Worm (Caenorhabditis elegans) whole organism, young adult: ENCODE measurements around the gene tcer-1.
"Not testable (repeated sequence)": the region's sequence is repeated elsewhere in the genome, so short reads cannot be mapped to it uniquely, and the experiment has no call there.

Experiments
- B0336.3 ChIP-seq: fragments of 200-800 bp; sonication (Bioruptor generic); IDR thresholded peaks from 2 replicates; pipeline ENCODE4 v1.3.6; 2022; ENCODE audit warnings: missing genetic modification characterization, missing compliant biosample characterization
- C06A6.2 ChIP-seq: fragments of 200-800 bp; sonication (Bioruptor generic); conservative IDR thresholded peaks from 2 replicates; pipeline ENCODE4 v1.3.6; 2022; ENCODE audit warnings: missing genetic modification characterization, missing compliant biosample characterization
- F22D6.2 ChIP-seq: sonication (generic microtip); optimal IDR thresholded peaks from 2 replicates; lab custom pipeline; 2016; ENCODE audit warnings: mild to moderate bottlenecking, missing genetic modification characterization, missing compliant biosample characterization
- F33H1.4 ChIP-seq: fragments of 200-800 bp; sonication (Bioruptor generic); IDR thresholded peaks from 2 replicates; pipeline ENCODE4 v1.3.6; 2022; ENCODE audit warnings: missing genetic modification reagents, missing genetic modification characterization, missing compliant biosample characterization
- F37B4.10 ChIP-seq: fragments of 200-800 bp; sonication (Bioruptor generic); IDR thresholded peaks from 2 replicates; pipeline ENCODE4 v1.3.6; 2022; ENCODE audit warnings: missing genetic modification characterization, missing compliant biosample characterization
- F55B11.4 ChIP-seq: sonication (generic microtip); optimal IDR thresholded peaks from 2 replicates; lab custom pipeline; 2016; ENCODE audit warnings: missing compliant biosample characterization, missing genetic modification characterization, borderline replicate concordance; ENCODE audit not compliant: insufficient read depth
- Y53G8AR.9 ChIP-seq: fragments of 200-800 bp; sonication (Bioruptor generic); conservative IDR thresholded peaks from 2 replicates; pipeline ENCODE4 v1.3.6; 2022; ENCODE audit warnings: missing genetic modification reagents, missing genetic modification characterization, missing compliant biosample characterization
- ama-1 ChIP-seq, 3 experiments: fragments of 150-350 bp in 1 of 3; sonication (generic microtip) in 2 of 3; optimal IDR thresholded peaks; 2 replicates each; lab custom pipeline; 2014 to 2018; ENCODE audit warnings: missing biosample characterization in 2 of 3, missing genetic modification characterization in 2 of 3, missing genetic modification reagents in 2 of 3
- bed-1 ChIP-seq: fragments of 200-800 bp; sonication (Bioruptor generic); IDR thresholded peaks from 2 replicates; pipeline ENCODE4 v1.3.6; 2022; ENCODE audit warnings: missing genetic modification reagents, missing genetic modification characterization, missing compliant biosample characterization
- cebp-1 ChIP-seq, 2 experiments: fragments of 200-800 bp in 1 of 2; sonication (Bioruptor generic) in 1 of 2; sonication (generic microtip) in 1 of 2; IDR thresholded peaks in 1 of 2; optimal IDR thresholded peaks in 1 of 2; 2 replicates each; pipeline versions ENCODE4 v1.3.6 to Lab custom; 2017 to 2022; ENCODE audit warnings: missing compliant biosample characterization in 2 of 2, missing genetic modification characterization in 2 of 2, mild to moderate bottlenecking in 1 of 2, missing genetic modification reagents in 1 of 2, moderate library complexity in 1 of 2
- ceh-100 ChIP-seq: fragments of 200-800 bp; sonication (Bioruptor generic); IDR thresholded peaks from 2 replicates; pipeline ENCODE4 v1.3.6; 2022; ENCODE audit warnings: missing genetic modification reagents, missing genetic modification characterization, missing compliant biosample characterization
- ceh-91 ChIP-seq: fragments of 200-800 bp; sonication (Bioruptor generic); IDR thresholded peaks from 2 replicates; pipeline ENCODE4 v1.3.6; 2022; ENCODE audit warnings: missing genetic modification reagents, missing genetic modification characterization, missing compliant biosample characterization
- chd-7 ChIP-seq: sonication (generic microtip); optimal IDR thresholded peaks from 2 replicates; lab custom pipeline; 2016; ENCODE audit warnings: mild to moderate bottlenecking, missing genetic modification characterization, moderate library complexity, missing compliant biosample characterization
- dpff-1 ChIP-seq: sonication (generic microtip); optimal IDR thresholded peaks from 2 replicates; lab custom pipeline; 2017; ENCODE audit warnings: mild to moderate bottlenecking, missing genetic modification characterization, missing compliant biosample characterization
- ekl-4 ChIP-seq: fragments of 200-800 bp; sonication (Bioruptor generic); IDR thresholded peaks from 2 replicates; pipeline ENCODE4 v1.3.6; 2022; ENCODE audit warnings: missing genetic modification reagents, missing genetic modification characterization, missing compliant biosample characterization
- him-1 ChIP-seq: sonication (generic microtip); optimal IDR thresholded peaks from 2 replicates; lab custom pipeline; 2016; ENCODE audit warnings: missing genotype, missing genetic modification reagents, missing genetic modification characterization, missing compliant biosample characterization
- lin-35 ChIP-seq, 3 experiments: fragments of 150-350 bp in 2 of 3; sonication (generic microtip) in 1 of 3; optimal IDR thresholded peaks; 2 replicates each; lab custom pipeline; 2014 to 2018; ENCODE audit warnings: missing biosample characterization in 3 of 3, missing genetic modification characterization in 3 of 3, missing genetic modification reagents in 3 of 3
- lin-40 ChIP-seq: sonication (generic microtip); optimal IDR thresholded peaks from 2 replicates; lab custom pipeline; 2016; ENCODE audit warnings: missing genetic modification characterization, mild to moderate bottlenecking, missing compliant biosample characterization, missing genotype, missing genetic modification reagents
- lin-54 ChIP-seq: fragments of 200-800 bp; sonication (Bioruptor generic); optimal IDR thresholded peaks from 2 replicates; lab custom pipeline; 2018; ENCODE audit warnings: mild to moderate bottlenecking, missing genetic modification characterization, missing compliant biosample characterization
- lsl-1 ChIP-seq: fragments of 200-800 bp; sonication (Bioruptor generic); optimal IDR thresholded peaks from 2 replicates; lab custom pipeline; 2018; ENCODE audit warnings: mild to moderate bottlenecking, missing genetic modification characterization, moderate library complexity, missing compliant biosample characterization
- madf-6 ChIP-seq: fragments of 200-800 bp; sonication (Bioruptor generic); IDR thresholded peaks from 2 replicates; pipeline ENCODE4 v1.3.6; 2022; ENCODE audit warnings: missing genetic modification reagents, missing genetic modification characterization, missing compliant biosample characterization
- mcd-1 ChIP-seq: fragments of 200-800 bp; sonication (Bioruptor generic); IDR thresholded peaks from 2 replicates; pipeline ENCODE4 v1.3.6; 2022; ENCODE audit warnings: missing genetic modification reagents, missing genetic modification characterization, missing compliant biosample characterization
- nfyb-1 ChIP-seq: fragments of 200-800 bp; sonication (Bioruptor generic); IDR thresholded peaks from 2 replicates; pipeline ENCODE4 v1.3.6; 2022; ENCODE audit warnings: missing genetic modification reagents, missing genetic modification characterization, missing compliant biosample characterization
- nhr-80 ChIP-seq: sonication (generic microtip); optimal IDR thresholded peaks from 2 replicates; lab custom pipeline; 2016; ENCODE audit warnings: missing genetic modification characterization, missing compliant biosample characterization
- nhr-90 ChIP-seq: sonication (generic microtip); optimal IDR thresholded peaks from 2 replicates; lab custom pipeline; 2016; ENCODE audit warnings: missing genotype, mild to moderate bottlenecking, missing genetic modification characterization, missing compliant biosample characterization
- pbrm-1 ChIP-seq: fragments of 200-800 bp; sonication (Bioruptor generic); IDR thresholded peaks from 2 replicates; pipeline ENCODE4 v1.3.6; 2022; ENCODE audit warnings: missing genetic modification reagents, missing genetic modification characterization, missing compliant biosample characterization
- repo-1 ChIP-seq: sonication (generic microtip); optimal IDR thresholded peaks from 2 replicates; lab custom pipeline; 2017; ENCODE audit warnings: mild to moderate bottlenecking, missing genetic modification characterization, missing compliant biosample characterization
- rpc-1 ChIP-seq, 2 experiments: fragments of 150-350 bp in 1 of 2; sonication (generic microtip) in 1 of 2; optimal IDR thresholded peaks; 2 replicates each; lab custom pipeline; 2014 to 2018; ENCODE audit warnings: missing biosample characterization in 1 of 2, missing genetic modification characterization in 1 of 2, missing genetic modification reagents in 1 of 2, missing genotype in 1 of 2
- snpc-1.3 ChIP-seq: sonication (generic microtip); optimal IDR thresholded peaks from 2 replicates; lab custom pipeline; 2017; ENCODE audit warnings: missing genetic modification characterization, mild to moderate bottlenecking, missing compliant biosample characterization, antibody characterized with exemption, moderate library complexity, missing genotype, missing genetic modification reagents; ENCODE audit not compliant: insufficient read depth
- tlf-1 ChIP-seq: fragments of 200-800 bp; sonication (Bioruptor generic); optimal IDR thresholded peaks from 2 replicates; lab custom pipeline; 2018; ENCODE audit warnings: mild to moderate bottlenecking, missing genetic modification characterization, missing compliant biosample characterization
- zim-3 ChIP-seq: sonication (generic microtip); optimal IDR thresholded peaks from 2 replicates; lab custom pipeline; 2017; ENCODE audit warnings: mild to moderate bottlenecking, missing genetic modification characterization, moderate library complexity, missing compliant biosample characterization
- ztf-18 ChIP-seq: sonication (generic microtip); optimal IDR thresholded peaks from 2 replicates; lab custom pipeline; 2016; ENCODE audit warnings: missing genotype, mild to moderate bottlenecking, missing genetic modification characterization, missing compliant biosample characterization
- ztf-22 ChIP-seq: fragments of 200-800 bp; sonication (Bioruptor generic); optimal IDR thresholded peaks from 2 replicates; lab custom pipeline; 2018; ENCODE audit warnings: mild to moderate bottlenecking, missing genetic modification characterization, moderate library complexity, missing compliant biosample characterization
- ztf-28 ChIP-seq: fragments of 200-800 bp; sonication (Bioruptor generic); IDR thresholded peaks from 2 replicates; pipeline ENCODE4 v1.3.6; 2022; ENCODE audit warnings: missing genetic modification reagents, missing genetic modification characterization, missing compliant biosample characterization

Gene tcer-1

DNA sequence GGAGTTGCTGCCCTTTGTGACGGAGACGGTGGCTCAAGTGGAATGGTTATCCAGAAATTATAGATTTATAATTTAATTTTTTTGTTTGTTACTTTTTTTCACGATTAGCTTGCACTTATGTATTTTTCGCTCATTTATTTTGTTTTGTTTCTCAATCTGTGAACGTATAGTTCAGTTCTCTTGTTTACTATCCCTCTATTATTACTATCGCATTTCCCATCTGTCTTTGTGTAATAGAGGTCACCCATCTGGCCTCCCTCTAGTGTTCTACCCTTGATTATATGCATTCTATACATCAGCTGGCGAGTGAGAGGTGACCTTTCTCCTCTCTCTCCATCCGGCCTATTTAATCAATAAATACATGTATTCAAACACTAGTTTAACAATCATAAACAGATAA, 34.1 kb upstream of the tcer-1 start, which contains the start of the genes T02G5.14 and T02G5.15:
T02G5.14 (plus strand) TSS at position 301 of the 400 bp plus-strand sequence.
T02G5.15 (plus strand) TSS at position 301 of the 400 bp plus-strand sequence.
- TF ChIP-seq ceh-100 (GFP tag; lab: Robert Waterston, UW); F33H1.4 (GFP tag; lab: Robert Waterston, UW); tlf-1: not testable (repeated sequence)

DNA sequence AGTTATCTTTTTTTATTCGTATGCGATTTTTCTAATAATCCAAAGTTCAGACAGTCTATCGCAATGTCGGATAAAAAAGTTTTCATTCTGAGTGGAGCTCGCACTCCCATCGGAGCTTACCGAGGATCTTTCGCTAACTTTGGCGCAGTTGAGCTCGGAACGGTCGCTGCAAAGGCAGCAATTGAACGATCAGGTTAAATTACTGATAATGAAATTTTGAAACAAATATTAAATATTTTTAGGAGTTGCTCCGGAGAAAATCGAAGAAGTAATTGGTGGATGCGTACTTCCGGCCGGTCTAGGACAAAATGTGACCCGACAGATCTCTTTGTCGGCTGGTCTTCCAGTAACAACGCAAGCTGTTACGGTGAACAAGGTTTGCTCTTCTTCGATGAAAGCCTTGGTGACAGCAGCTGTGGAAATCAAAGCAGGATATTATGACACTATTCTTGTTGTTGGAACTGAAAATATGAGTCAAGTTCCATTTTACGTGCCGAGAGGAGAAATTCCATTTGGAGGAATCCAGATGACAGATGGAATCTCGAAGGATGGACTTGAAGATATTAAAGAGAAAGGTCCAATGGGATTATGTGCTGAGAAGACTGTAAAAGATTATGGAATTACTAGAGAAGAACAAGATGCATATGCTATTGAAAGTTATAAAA, 25.8 kb upstream of the tcer-1 start, which contains the start of gene T02G5.7:
T02G5.7 (plus strand) TSS at position 51 of the 665 bp plus-strand sequence.
- TF ChIP-seq snpc-1.3 (tag; lab: Kevin White, UChicago) (no peak), pbrm-1 (GFP tag; lab: Robert Waterston, UW) (0 out of 2 replicates have a peak, but pooled peaks have one; percentile 15), lin-35 (GFP tag; optimal IDR thresholded peaks at IDR 0.05; lab: Kevin White, UChicago) (peak in 1 of 3 experiments; percentile 3), dpff-1 (tag; lab: Kevin White, UChicago) (peak; percentile 75), zim-3 (tag; lab: Kevin White, UChicago) (peak; percentile 74), ama-1 (optimal IDR thresholded peaks at IDR 0.05; lab: Kevin White, UChicago) (peak; percentile 29), ama-1 (GFP tag; optimal IDR thresholded peaks at IDR 0.05; lab: Kevin White, UChicago) (no peak), nfyb-1 (peak; percentile 42; the same call in 1 of the 2 replicates), F37B4.10 (GFP tag; lab: Robert Waterston, UW) (no peak), F22D6.2 (tag; lab: Kevin White, UChicago) (no peak), nhr-80 (tag; lab: Kevin White, UChicago) (no peak), C06A6.2 (GFP tag; lab: Robert Waterston, UW) (0 out of 2 replicates have a peak, but pooled peaks have one; percentile 44), F55B11.4 (tag; lab: Kevin White, UChicago) (no peak), nhr-90 (no peak), ztf-22 (GFP tag; lab: Kevin White, UChicago) (peak; percentile 20), lsl-1 (GFP tag; lab: Kevin White, UChicago) (no peak), rpc-1 (optimal IDR thresholded peaks at IDR 0.05; lab: Kevin White, UChicago) (no peak), rpc-1 (tag; optimal IDR thresholded peaks at IDR 0.05; lab: Kevin White, UChicago) (no peak), lin-40 (tag; lab: Kevin White, UChicago) (no peak), tlf-1 (no peak), repo-1 (peak; percentile 8), ekl-4 (GFP tag; lab: Robert Waterston, UW) (0 out of 2 replicates have a peak, but pooled peaks have one; percentile 17), madf-6 (peak; percentile 29; the same call in 1 of the 2 replicates), bed-1 (GFP tag; lab: Robert Waterston, UW) (no peak), ztf-18 (tag; lab: Kevin White, UChicago) (peak; percentile 15), ztf-28 (GFP tag; lab: Robert Waterston, UW) (no peak), B0336.3 (GFP tag; lab: Robert Waterston, UW) (peak; percentile 59; the same call in 1 of the 2 replicates), ceh-91 (GFP tag; lab: Robert Waterston, UW) (no peak), lin-54 (GFP tag; lab: Kevin White, UChicago) (peak; percentile 5), him-1 (no peak), mcd-1 (GFP tag; lab: Robert Waterston, UW) (peak; percentile 36), Y53G8AR.9 (GFP tag; lab: Robert Waterston, UW) (peak; percentile 78), chd-7 (tag; lab: Kevin White, UChicago) (peak; percentile 21), cebp-1 (GFP tag; IDR thresholded peaks at IDR 0.05; lab: Robert Waterston, UW) (no peak), cebp-1 (tag; optimal IDR thresholded peaks at IDR 0.05; lab: Kevin White, UChicago) (peak; percentile 36)
- TF ChIP-seq, all 124 proteins: peak for 18
